Fruit fly (Drosophila melanogaster) whole organism: ENCODE results near the gene ppl.

Experiments used
- CG8478 ChIP-seq: fragments of >200 bp; optimal IDR thresholded peaks from 2 replicates; lab custom pipeline; 2018; ENCODE audit warnings: inconsistent platforms
- EcR ChIP-seq, 2 experiments: fragments of >200 bp; optimal IDR thresholded peaks; 2 replicates each; lab custom pipeline; 2017; ENCODE audit warnings: missing biosample characterization in 2 of 2, missing genetic modification characterization in 2 of 2, missing genetic modification reagents in 2 of 2
- pan ChIP-seq: fragments of >200 bp; optimal IDR thresholded peaks from 2 replicates; lab custom pipeline; 2017
- psq ChIP-seq: fragments of >200 bp; optimal IDR thresholded peaks from 2 replicates; lab custom pipeline; 2017
- usp ChIP-seq: fragments of >200 bp; optimal IDR thresholded peaks from 2 replicates; lab custom pipeline; 2017; ENCODE audit warnings: missing biosample characterization, missing genetic modification characterization, mixed read lengths

DNA sequence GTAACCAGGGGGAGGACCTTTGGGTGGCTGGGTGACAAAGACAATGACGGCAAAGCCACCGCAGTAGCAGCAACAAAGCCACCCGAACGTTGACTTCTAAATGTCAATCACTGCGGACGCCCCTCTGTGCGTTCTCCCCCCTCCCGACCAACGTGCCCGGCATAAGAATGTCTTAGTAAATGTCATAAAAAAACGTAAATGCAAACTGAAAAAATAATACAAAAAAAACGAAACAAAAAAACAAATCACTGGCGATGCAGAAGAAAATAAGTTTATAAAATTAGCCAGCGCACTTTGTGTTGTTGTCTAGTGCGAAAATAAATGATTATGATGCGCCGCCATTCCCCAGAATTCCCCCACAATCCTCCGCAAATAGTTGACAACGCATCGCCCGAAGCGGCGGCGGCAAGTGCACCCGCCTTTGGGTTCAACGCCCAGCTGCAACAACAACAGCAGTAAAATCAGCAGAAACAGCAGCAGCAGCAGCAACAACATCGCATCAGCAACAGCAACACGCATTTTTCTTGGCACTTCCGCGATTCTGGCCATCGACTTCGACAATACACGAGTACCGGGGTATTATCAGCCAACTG, 44.3 kb downstream of the ppl start:
- no peak for TF ChIP-seq pan
- no peak for TF ChIP-seq CG8478 (lab: Kevin White, UChicago)
- TF ChIP-seq usp (GFP tag; lab: Kevin White, UChicago): no peak
- TF ChIP-seq EcR (GFP tag; optimal IDR thresholded peaks at IDR 0.05; lab: Kevin White, UChicago): peak; percentile 46 to 93
- TF ChIP-seq psq (lab: Kevin White, UChicago): no peak
